Worm (Caenorhabditis elegans) whole organism, L4/young adult: Measurements from ENCODE around the gene letm-1.

ENCODE experiments used
- W03F9.2 ChIP-seq: fragments of 150-350 bp; optimal IDR thresholded peaks from 2 replicates; lab custom pipeline; 2014; ENCODE audit warnings: missing biosample characterization, missing genetic modification characterization
- dao-5 ChIP-seq: sonication (generic microtip); optimal IDR thresholded peaks from 2 replicates; lab custom pipeline; 2016; ENCODE audit warnings: missing genotype, missing genetic modification characterization, moderate library complexity, missing compliant biosample characterization
- him-1 ChIP-seq: sonication (generic microtip); optimal IDR thresholded peaks from 2 replicates; lab custom pipeline; 2016; ENCODE audit warnings: missing genotype, missing genetic modification reagents, missing genetic modification characterization, missing compliant biosample characterization

The letm-1 gene

DNA sequence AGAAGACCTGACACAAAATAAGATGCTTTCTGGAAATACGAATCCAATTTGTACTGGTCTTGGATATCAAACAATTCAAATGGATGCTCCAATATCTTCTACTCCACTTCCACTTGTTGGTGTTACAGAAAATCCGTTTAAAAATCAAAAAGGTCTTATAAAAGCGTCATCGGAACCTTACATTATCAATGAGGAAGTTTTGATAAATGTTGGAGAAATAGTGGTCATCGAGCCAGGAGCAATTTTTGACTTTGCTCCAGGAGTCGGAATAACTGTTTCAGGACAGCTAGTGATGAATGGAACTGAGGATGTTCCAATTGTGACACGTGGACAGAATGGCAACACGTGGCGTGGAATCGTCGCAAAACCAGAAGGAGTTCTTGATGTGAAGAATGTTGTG, 33.0 kb downstream of the letm-1 start:
- TF ChIP-seq W03F9.2 (tag; lab: Kevin White, UChicago) (no peak), dao-5 (tag; lab: Kevin White, UChicago) (no peak), him-1 (tag; lab: Kevin White, UChicago) (no peak)

ce11 chrV:13703960-13704359, 42.9 kb downstream of the letm-1 start, which contains the start of gene T01D3.3:
TSS of gene T01D3.3 (plus strand) at chrV:13704271.
- TF ChIP-seq him-1 (tag; lab: Kevin White, UChicago) (no peak), dao-5 (tag; lab: Kevin White, UChicago) (no peak), W03F9.2 (tag; lab: Kevin White, UChicago) (no peak)

DNA sequence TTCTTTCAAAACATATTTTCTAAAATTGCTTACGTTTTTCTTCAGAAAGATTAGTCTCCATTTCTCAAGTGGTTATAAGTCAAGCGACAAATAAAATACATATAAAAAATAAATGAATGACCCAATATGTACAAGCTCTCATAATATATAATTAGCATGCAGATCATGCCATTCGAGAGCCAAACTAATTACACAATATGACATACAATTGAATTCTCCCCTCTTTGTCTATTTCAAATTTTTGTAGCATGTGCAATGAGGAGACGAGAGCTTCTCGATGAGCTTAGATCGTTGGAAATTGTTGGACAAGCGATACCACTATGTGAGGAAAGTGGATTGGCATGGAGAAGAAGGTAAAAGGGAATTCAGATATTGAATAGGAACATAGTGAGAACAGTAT, 46.2 kb downstream of the letm-1 start, which contains the start of gene hlh-34:
Gene hlh-34 (minus strand): TSS at position 101 of the 400 bp plus-strand sequence.
- TF ChIP-seq him-1 (tag; lab: Kevin White, UChicago) (no peak), dao-5 (tag; lab: Kevin White, UChicago) (no peak)

DNA sequence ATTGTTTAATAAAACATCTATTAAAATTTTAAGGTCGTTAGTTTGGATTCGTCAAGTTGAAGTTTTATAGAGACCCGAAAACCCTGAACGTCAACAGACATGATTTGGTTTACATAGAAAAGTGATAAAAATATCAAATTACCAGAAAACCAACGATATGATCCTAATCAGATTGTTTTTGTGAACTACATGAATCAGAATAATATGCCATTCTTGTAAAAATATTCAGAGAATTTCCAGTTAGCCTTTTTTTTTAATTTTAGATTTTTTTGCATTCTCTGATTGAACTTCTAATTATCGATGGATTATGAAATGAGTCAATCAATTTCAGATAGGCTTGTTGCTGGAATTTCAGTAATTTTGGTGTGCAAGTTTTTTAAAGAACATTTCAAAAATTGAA, 50.0 kb downstream of the letm-1 start, which contains the start of gene srx-96:
Gene srx-96 (plus strand): TSS at position 301 of the 400 bp plus-strand sequence.
- TF ChIP-seq him-1 (tag; lab: Kevin White, UChicago) = no peak
- TF ChIP-seq dao-5 (tag; lab: Kevin White, UChicago) = no peak
- TF ChIP-seq W03F9.2 (tag; lab: Kevin White, UChicago) = no peak
